Fruit fly (Drosophila melanogaster) ovary, adult (tissue): ENCODE measurements around the gene CG5359.
A peak's percentile ranks its signal among the peaks of the same experiment; 100 is the strongest.

Source experiments
- CG17801 ChIP-seq: fragments of 200-800 bp; optimal IDR thresholded peaks from 2 replicates; lab custom pipeline; 2019; ENCODE audit warnings: missing biosample characterization, mild to moderate bottlenecking, missing genetic modification characterization, moderate library complexity; ENCODE audit not compliant: partially characterized antibody

Gene CG5359

dm6 chr3R:9957202-9957601, 43.9 kb downstream of the CG5359 start:
- no peak for TF ChIP-seq CG17801 (GFP tag; lab: Kevin White, UChicago)

dm6 chr3R:9956725-9957124, 44.4 kb downstream of the CG5359 start:
- no peak for TF ChIP-seq CG17801 (GFP tag; lab: Kevin White, UChicago)

dm6 chr3R:9954648-9955290, 46.3 kb downstream of the CG5359 start:
- TF ChIP-seq CG17801 (GFP tag; lab: Kevin White, UChicago), result peak; percentile 42

dm6 chr3R:9952669-9953277, 48.3 kb downstream of the CG5359 start:
- TF ChIP-seq CG17801 (GFP tag; lab: Kevin White, UChicago), result no peak

dm6 chr3R:9951679-9952078, 49.4 kb downstream of the CG5359 start:
- no peak for TF ChIP-seq CG17801 (GFP tag; lab: Kevin White, UChicago)

- TF ChIP-seq CG17801 (GFP tag; lab: Kevin White, UChicago), result no peak
Measured at dm6 chr3R:9950984-9951383, 50.1 kb downstream of the CG5359 start.

dm6 chr3R:9949903-9950302, 51.2 kb downstream of the CG5359 start:
- TF ChIP-seq CG17801 (GFP tag; lab: Kevin White, UChicago), result peak; percentile 29
